Worm (Caenorhabditis elegans): ENCODE results near the gene nstp-6.

DNA sequence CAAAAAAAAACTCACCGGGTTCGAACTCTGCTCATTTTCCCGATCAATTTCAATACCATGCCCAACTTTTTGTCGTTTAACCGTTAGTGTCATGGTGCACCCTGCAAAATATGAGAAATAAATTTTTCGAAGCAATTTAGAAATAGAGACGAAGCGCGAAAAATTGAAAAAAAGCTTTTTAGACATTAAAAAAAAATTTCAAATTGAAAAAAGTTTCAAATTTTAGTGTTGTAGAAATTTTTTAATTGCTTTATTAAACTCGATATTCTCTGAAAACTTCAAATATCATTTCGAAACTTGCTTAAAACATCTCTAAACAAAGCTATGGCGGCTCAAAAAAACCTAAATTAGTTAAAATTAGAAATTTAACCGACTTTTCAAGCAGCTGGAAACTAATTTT lies at the start of gene nstp-6:
- TF ChIP-seq unc-39 (tag; optimal IDR thresholded peaks at IDR 0.05) (no peak), pha-4 (tag; optimal IDR thresholded peaks at IDR 0.05) (no peak), nhr-28 (tag; optimal IDR thresholded peaks at IDR 0.05) (no peak), sea-2 (GFP tag; optimal IDR thresholded peaks at IDR 0.05) (no peak), pqm-1 (tag; optimal IDR thresholded peaks at IDR 0.05) (no peak), ztf-11 (tag; optimal IDR thresholded peaks at IDR 0.05) (no peak), tbx-2 (tag; optimal IDR thresholded peaks at IDR 0.05) (no peak), elt-2 (tag; optimal IDR thresholded peaks at IDR 0.05) (no peak), lin-39 (tag; optimal IDR thresholded peaks at IDR 0.05) (no peak), mdl-1 (tag; optimal IDR thresholded peaks at IDR 0.05) (no peak), R02D3.7 (tag; optimal IDR thresholded peaks at IDR 0.05) (no peak)

All from whole organism, L3 larva.